In genomic region chrIII:8136517-8137099, ce11 we compare ENCODE assay signal across 3 worm cellular contexts.
TF ChIP-seq lines count a peak whose summit lies in the region.

No protein-coding gene starts in this region.

TF ChIP-seq in whole organism, L1 larva, 84 proteins besides CTCF, POLR2A, EP300 and RAD21 (continued from another document):
- TF ChIP-seq nhr-71 (tag; optimal IDR thresholded peaks at IDR 0.05; lab: Kevin White, UChicago) (peak; percentile 49), tbx-2 (tag; optimal IDR thresholded peaks at IDR 0.05; lab: Kevin White, UChicago) (peak; percentile 42), mdl-1 (tag; optimal IDR thresholded peaks at IDR 0.05; lab: Kevin White, UChicago) (peak in 1 of 2 experiments; percentile 34), nhr-19 (GFP tag; conservative IDR thresholded peaks at IDR 0.05; lab: Robert Waterston, UW) (peak; percentile 44), nhr-90 (tag; optimal IDR thresholded peaks at IDR 0.05; lab: Kevin White, UChicago; ENCODE audit: poor library complexity) (no peak), nhr-77 (tag; optimal IDR thresholded peaks at IDR 0.05; lab: Kevin White, UChicago) (peak; percentile 37), nhr-28 (tag; optimal IDR thresholded peaks at IDR 0.05; lab: Kevin White, UChicago) (no peak), hlh-17 (GFP tag; optimal IDR thresholded peaks at IDR 0.05; lab: Kevin White, UChicago; ENCODE audit: borderline replicate concordance) (no peak), efl-1 (optimal IDR thresholded peaks at IDR 0.05; lab: Kevin White, UChicago) (no peak), efl-1 (GFP tag; optimal IDR thresholded peaks at IDR 0.05 in 1 of 2; lab: Kevin White, UChicago) (peak in 1 of 2 experiments; percentile 88)

TF ChIP-seq in whole organism, L4 larva, 104 proteins besides CTCF, POLR2A, EP300 and RAD21 (continued from another document):
- no peak for TF ChIP-seq php-3 (GFP tag; IDR thresholded peaks at IDR 0.05; lab: Robert Waterston, UW)
- TF ChIP-seq mdl-1 (tag; optimal IDR thresholded peaks at IDR 0.05; lab: Kevin White, UChicago), result no peak
- TF ChIP-seq aha-1 (tag; lab: Kevin White, UChicago), result peak; percentile 89
- TF ChIP-seq lir-3 (tag; optimal IDR thresholded peaks at IDR 0.05; lab: Kevin White, UChicago), result no peak
- no peak for TF ChIP-seq nhr-6 (tag; optimal IDR thresholded peaks at IDR 0.05; lab: Kevin White, UChicago)
- peak; percentile 14 for TF ChIP-seq hlh-30 (tag; optimal IDR thresholded peaks at IDR 0.05; lab: Kevin White, UChicago; ENCODE audit: insufficient read depth)
- TF ChIP-seq rbr-2 (tag; optimal IDR thresholded peaks at IDR 0.05; lab: Kevin White, UChicago), result no peak
- TF ChIP-seq lsy-2 (tag; optimal IDR thresholded peaks at IDR 0.05; lab: Kevin White, UChicago), result peak in 1 of 2 experiments; percentile 12
- TF ChIP-seq mdt-29 (GFP tag; IDR thresholded peaks at IDR 0.05; lab: Robert Waterston, UW), result no peak
- no peak for TF ChIP-seq nhr-28 (tag; optimal IDR thresholded peaks at IDR 0.05; lab: Kevin White, UChicago)
- TF ChIP-seq ztf-7 (tag; optimal IDR thresholded peaks at IDR 0.05; lab: Kevin White, UChicago), result no peak
- no peak for TF ChIP-seq nhr-237 (tag; optimal IDR thresholded peaks at IDR 0.05; lab: Kevin White, UChicago)
- no peak for TF ChIP-seq lin-15B (tag; optimal IDR thresholded peaks at IDR 0.05; lab: Kevin White, UChicago)
- TF ChIP-seq dve-1 (tag; optimal IDR thresholded peaks at IDR 0.05; lab: Kevin White, UChicago; ENCODE audit: insufficient read depth), result peak; percentile 43
- TF ChIP-seq hif-1 (tag; optimal IDR thresholded peaks at IDR 0.05; lab: Kevin White, UChicago), result no peak
TF ChIP-seq in whole organism, L4 larva: peak in this region for 9.

TF ChIP-seq in whole organism, late embryonic, 69 proteins besides CTCF, POLR2A, EP300 and RAD21 (continued from another document):
- no peak for TF ChIP-seq pha-4 (tag; optimal IDR thresholded peaks at IDR 0.05; lab: Kevin White, UChicago)
- TF ChIP-seq pax-1 (tag; optimal IDR thresholded peaks at IDR 0.05; lab: Kevin White, UChicago), result peak; percentile 73
TF ChIP-seq in whole organism, late embryonic: peak in this region for 5.
